Fruit fly (Drosophila melanogaster) whole organism, prepupa: Measurements from ENCODE around the gene tex.

Source experiments
- Blimp-1 ChIP-seq: fragments of 200-800 bp; sonication (Bioruptor generic); optimal IDR thresholded peaks from 3 replicates; lab custom pipeline; 2017; ENCODE audit warnings: missing biosample characterization, missing genetic modification characterization, mild to moderate bottlenecking, moderate library complexity, missing genetic modification reagents
- CG10669 ChIP-seq: fragments of 200-800 bp; sonication (Bioruptor generic); optimal IDR thresholded peaks from 3 replicates; lab custom pipeline; 2018; ENCODE audit warnings: missing biosample characterization, mild to moderate bottlenecking, missing genetic modification characterization, moderate library complexity
- CG11294 ChIP-seq: fragments of 200-800 bp; sonication (Bioruptor generic); IDR thresholded peaks from 2 replicates; pipeline ENCODE4 v1.3.6; 2022; ENCODE audit warnings: missing biosample characterization, missing genetic modification characterization
- CG11762 ChIP-seq: fragments of 200-800 bp; sonication (Bioruptor generic); optimal IDR thresholded peaks from 3 replicates; lab custom pipeline; 2016; ENCODE audit warnings: missing biosample characterization, missing genetic modification characterization; ENCODE audit not compliant: insufficient read depth
- CG11902 ChIP-seq: fragments of 200-800 bp; sonication (Bioruptor generic); optimal IDR thresholded peaks from 3 replicates; lab custom pipeline; 2016; ENCODE audit warnings: missing biosample characterization, missing genetic modification characterization
- CG15336 ChIP-seq: fragments of 200-800 bp; sonication (Bioruptor generic); IDR thresholded peaks from 2 replicates; pipeline ENCODE4 v1.3.6; 2022; ENCODE audit warnings: missing biosample characterization, missing genetic modification characterization
- CG1621 ChIP-seq: fragments of 200-800 bp; sonication (Bioruptor generic); optimal IDR thresholded peaks from 3 replicates; lab custom pipeline; 2018; ENCODE audit warnings: missing biosample characterization, mild to moderate bottlenecking, missing genetic modification characterization
- CG31627 ChIP-seq: fragments of 200-800 bp; sonication (Bioruptor generic); optimal IDR thresholded peaks from 3 replicates; lab custom pipeline; 2016; ENCODE audit warnings: missing biosample characterization, missing genetic modification characterization
- CG32006 ChIP-seq: fragments of 200-800 bp; sonication (Bioruptor generic); optimal IDR thresholded peaks from 3 replicates; lab custom pipeline; 2017; ENCODE audit warnings: missing biosample characterization, mild to moderate bottlenecking, missing genetic modification characterization
- CG34406 ChIP-seq: fragments of 200-800 bp; sonication (Bioruptor generic); optimal IDR thresholded peaks from 3 replicates; lab custom pipeline; 2016; ENCODE audit warnings: missing biosample characterization, missing genetic modification characterization
- CG3919 ChIP-seq: fragments of 200-800 bp; sonication (Bioruptor generic); optimal IDR thresholded peaks from 3 replicates; lab custom pipeline; 2016; ENCODE audit warnings: missing biosample characterization, missing genetic modification characterization
- CG4318 ChIP-seq: fragments of 200-800 bp; sonication (Bioruptor generic); optimal IDR thresholded peaks from 3 replicates; lab custom pipeline; 2017; ENCODE audit warnings: missing biosample characterization, mild to moderate bottlenecking, missing genetic modification characterization
- CG6163 ChIP-seq: fragments of 200-800 bp; sonication (Bioruptor generic); IDR thresholded peaks from 3 replicates; pipeline ENCODE4 v1.3.6; 2022; ENCODE audit warnings: missing biosample characterization, missing genetic modification characterization
- CG6276 ChIP-seq: fragments of 200-800 bp; sonication (Bioruptor generic); optimal IDR thresholded peaks from 2 replicates; lab custom pipeline; 2017; ENCODE audit warnings: missing biosample characterization, mild to moderate bottlenecking, missing genetic modification characterization
- CG6808 ChIP-seq: fragments of 200-800 bp; sonication (Bioruptor generic); optimal IDR thresholded peaks from 3 replicates; lab custom pipeline; 2017; ENCODE audit warnings: missing biosample characterization, missing genetic modification characterization, mild to moderate bottlenecking, moderate library complexity, missing genetic modification reagents
- CG6854 ChIP-seq: fragments of 200-800 bp; sonication (Bioruptor generic); optimal IDR thresholded peaks from 2 replicates; lab custom pipeline; 2017; ENCODE audit warnings: missing biosample characterization, mild to moderate bottlenecking, missing genetic modification characterization
- CG7368 ChIP-seq: fragments of 200-800 bp; sonication (Bioruptor generic); optimal IDR thresholded peaks from 3 replicates; lab custom pipeline; 2016; ENCODE audit warnings: missing biosample characterization, missing genetic modification characterization
- CG8119 ChIP-seq: fragments of 200-800 bp; sonication (Bioruptor generic); IDR thresholded peaks from 3 replicates; pipeline ENCODE4 v1.3.6; 2022; ENCODE audit warnings: missing biosample characterization, missing genetic modification characterization
- CG9139 ChIP-seq: fragments of 200-800 bp; sonication (Bioruptor generic); optimal IDR thresholded peaks from 3 replicates; lab custom pipeline; 2017; ENCODE audit warnings: missing biosample characterization, mild to moderate bottlenecking, missing genetic modification characterization
- Eip75B ChIP-seq: fragments of 200-800 bp; sonication (Bioruptor generic); optimal IDR thresholded peaks from 3 replicates; lab custom pipeline; 2016; ENCODE audit warnings: missing biosample characterization, missing genetic modification characterization
- Eip78C ChIP-seq: fragments of 200-800 bp; sonication (Bioruptor generic); peaks from one replicate; lab custom pipeline; 2016; ENCODE audit warnings: missing biosample characterization, missing genetic modification characterization
- Eip93F ChIP-seq: fragments of 200-800 bp; sonication (Bioruptor generic); optimal IDR thresholded peaks from 2 replicates; lab custom pipeline; 2016; ENCODE audit warnings: missing biosample characterization, mild to moderate bottlenecking, missing genetic modification characterization
- Ets21C ChIP-seq: fragments of 200-800 bp; sonication (Bioruptor generic); optimal IDR thresholded peaks from 3 replicates; lab custom pipeline; 2016; ENCODE audit warnings: missing biosample characterization, missing genetic modification characterization
- Gug ChIP-seq: fragments of 200-800 bp; sonication (Bioruptor generic); IDR thresholded peaks from 2 replicates; pipeline ENCODE4 v1.3.6; 2022; ENCODE audit warnings: missing biosample characterization, missing genetic modification characterization
- Hr38 ChIP-seq: sonication (Bioruptor generic); optimal IDR thresholded peaks from 2 replicates; lab custom pipeline; 2016; ENCODE audit warnings: missing biosample characterization, missing genetic modification characterization
- Hr39 ChIP-seq: fragments of 200-800 bp; sonication (Bioruptor generic); optimal IDR thresholded peaks from 2 replicates; lab custom pipeline; 2016; ENCODE audit warnings: missing biosample characterization, missing genetic modification characterization
- Hr4 ChIP-seq: fragments of 200-800 bp; sonication (Bioruptor generic); optimal IDR thresholded peaks from 3 replicates; lab custom pipeline; 2016; ENCODE audit warnings: missing biosample characterization, missing genetic modification characterization
- Met ChIP-seq: fragments of 200-800 bp; sonication (Bioruptor generic); optimal IDR thresholded peaks from 3 replicates; lab custom pipeline; 2016; ENCODE audit warnings: missing biosample characterization, missing genetic modification characterization
- OdsH ChIP-seq: fragments of 200-800 bp; sonication (Bioruptor generic); optimal IDR thresholded peaks from 3 replicates; lab custom pipeline; 2016; ENCODE audit warnings: missing biosample characterization, missing genetic modification characterization
- Smox ChIP-seq: fragments of 200-800 bp; sonication (Bioruptor generic); optimal IDR thresholded peaks from 3 replicates; lab custom pipeline; 2016; ENCODE audit warnings: missing biosample characterization, missing genetic modification characterization
- Sox102F ChIP-seq: fragments of 200-800 bp; sonication (Bioruptor generic); optimal IDR thresholded peaks from 2 replicates; lab custom pipeline; 2016; ENCODE audit warnings: missing biosample characterization, mild to moderate bottlenecking, missing genetic modification characterization
- Sox14 ChIP-seq: fragments of 200-800 bp; sonication (Bioruptor generic); optimal IDR thresholded peaks from 3 replicates; lab custom pipeline; 2016; ENCODE audit warnings: missing biosample characterization, missing genetic modification characterization
- achi ChIP-seq: fragments of 200-800 bp; sonication (Bioruptor generic); optimal IDR thresholded peaks from 3 replicates; lab custom pipeline; 2016; ENCODE audit warnings: missing biosample characterization, missing genetic modification characterization
- acj6 ChIP-seq: fragments of 200-800 bp; sonication (Bioruptor generic); optimal IDR thresholded peaks from 3 replicates; lab custom pipeline; 2016; ENCODE audit warnings: missing biosample characterization, missing genetic modification characterization
- dac ChIP-seq: fragments of 200-800 bp; sonication (Bioruptor generic); optimal IDR thresholded peaks from 2 replicates; lab custom pipeline; 2017; ENCODE audit warnings: missing biosample characterization, mild to moderate bottlenecking, missing genetic modification characterization
- dsx ChIP-seq: fragments of 200-800 bp; optimal IDR thresholded peaks from 3 replicates; lab custom pipeline; 2019; ENCODE audit warnings: missing biosample characterization, mild to moderate bottlenecking, missing genetic modification characterization, moderate library complexity; ENCODE audit not compliant: poor library complexity, severe bottlenecking
- fd85E ChIP-seq: fragments of 200-800 bp; sonication (Bioruptor generic); optimal IDR thresholded peaks from 3 replicates; lab custom pipeline; 2016; ENCODE audit warnings: missing biosample characterization, missing genetic modification characterization
- fkh ChIP-seq: fragments of 200-800 bp; sonication (Bioruptor generic); optimal IDR thresholded peaks from 3 replicates; lab custom pipeline; 2017; ENCODE audit warnings: missing biosample characterization, mild to moderate bottlenecking, missing genetic modification characterization, moderate library complexity
- net ChIP-seq: fragments of 200-800 bp; sonication (Bioruptor generic); optimal IDR thresholded peaks from 3 replicates; lab custom pipeline; 2016; ENCODE audit warnings: missing biosample characterization, missing genetic modification characterization
- pdm3 ChIP-seq: fragments of 200-800 bp; sonication (Bioruptor generic); optimal IDR thresholded peaks from 3 replicates; lab custom pipeline; 2016; ENCODE audit warnings: missing biosample characterization, missing genetic modification characterization
- salr ChIP-seq, 2 experiments: fragments of 200-800 bp; sonication (Bioruptor generic); optimal IDR thresholded peaks; 3 replicates each; lab custom pipeline; 2016 to 2018; ENCODE audit warnings: missing biosample characterization in 2 of 2, missing genetic modification characterization in 2 of 2, mild to moderate bottlenecking in 1 of 2
- spab ChIP-seq: fragments of 200-800 bp; sonication (Bioruptor generic); optimal IDR thresholded peaks from 2 replicates; lab custom pipeline; 2017; ENCODE audit warnings: missing biosample characterization, mild to moderate bottlenecking, missing genetic modification characterization, missing genetic modification reagents
- ss ChIP-seq, 2 experiments: fragments of 200-800 bp; sonication (Bioruptor generic); optimal IDR thresholded peaks; 2 replicates in 1 of 2; 3 replicates in 1 of 2; lab custom pipeline; 2017 to 2018; ENCODE audit warnings: mild to moderate bottlenecking in 2 of 2, missing biosample characterization in 2 of 2, missing genetic modification characterization in 2 of 2, moderate library complexity in 1 of 2
- svp ChIP-seq: fragments of 200-800 bp; sonication (Bioruptor generic); peaks from one replicate; lab custom pipeline; 2016; ENCODE audit warnings: missing biosample characterization, missing genetic modification characterization
- topi ChIP-seq: fragments of 200-800 bp; sonication (Bioruptor generic); optimal IDR thresholded peaks from 3 replicates; lab custom pipeline; 2016; ENCODE audit warnings: missing biosample characterization, missing genetic modification characterization
- vri ChIP-seq: fragments of 200-800 bp; sonication (Bioruptor generic); optimal IDR thresholded peaks from 3 replicates; lab custom pipeline; 2016; ENCODE audit warnings: missing biosample characterization, mild to moderate bottlenecking, missing genetic modification characterization

tex gene

DNA sequence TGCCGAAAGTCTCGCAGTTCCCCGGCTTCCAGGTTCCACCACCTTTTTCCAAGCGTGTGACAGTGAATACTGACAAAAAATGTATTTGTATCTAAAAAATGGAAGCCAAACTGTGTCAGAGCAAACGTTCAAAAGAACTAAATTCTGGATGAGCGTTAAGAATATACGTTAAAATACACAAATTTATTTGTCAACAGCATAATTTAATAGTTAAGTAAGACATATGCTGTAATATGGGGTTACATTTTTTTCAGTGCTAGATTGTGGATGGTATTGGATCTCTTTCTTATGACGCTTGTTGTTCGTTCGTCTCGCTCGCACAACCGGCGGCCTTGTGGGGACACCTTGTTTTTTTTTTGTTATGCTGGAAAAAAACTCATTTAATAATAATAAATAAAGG, 47.1 kb upstream of the tex start (continued):
- TF ChIP-seq achi (peak; percentile 87), Hr4 (GFP tag; lab: Kevin White, UChicago) (peak; percentile 91), Hr38 (GFP tag; lab: Kevin White, UChicago) (no peak), Sox14 (GFP tag; lab: Kevin White, UChicago) (peak; percentile 88), CG3919 (GFP tag; lab: Kevin White, UChicago) (peak; percentile 92), CG32006 (GFP tag; lab: Kevin White, UChicago) (peak; percentile 85), CG6854 (GFP tag; lab: Kevin White, UChicago) (peak; percentile 28), dsx (GFP tag; lab: Kevin White, UChicago) (peak; percentile 75), Sox102F (GFP tag; lab: Kevin White, UChicago) (peak; percentile 82), CG9139 (peak; percentile 58), Met (GFP tag; lab: Kevin White, UChicago) (peak; percentile 75), fkh (GFP tag; lab: Kevin White, UChicago) (peak; percentile 76), CG7368 (GFP tag; lab: Kevin White, UChicago) (peak; percentile 85), net (peak; percentile 48), acj6 (peak; percentile 90), spab (GFP tag; lab: Kevin White, UChicago) (peak; percentile 72), Eip78C (GFP tag; lab: Kevin White, UChicago) (peak; percentile 97), Eip93F (GFP tag; lab: Kevin White, UChicago) (no peak), svp (peak; percentile 90), Ets21C (GFP tag; lab: Kevin White, UChicago) (peak; percentile 71), Smox (GFP tag; lab: Kevin White, UChicago) (peak; percentile 73), CG11902 (GFP tag; lab: Kevin White, UChicago) (peak; percentile 79), CG1621 (tag; lab: Kevin White, UChicago) (peak; percentile 86), ss (GFP tag; optimal IDR thresholded peaks at IDR 0.05; lab: Kevin White, UChicago) (peak; percentile 46 to 89), dac (peak; percentile 62), CG11294 (GFP tag; lab: Robert Waterston, UW) (peak; percentile 82), CG11762 (GFP tag; lab: Kevin White, UChicago) (peak; percentile 89), CG8119 (peak; percentile 88), Blimp-1 (GFP tag; lab: Kevin White, UChicago) (no peak), CG6276 (GFP tag; lab: Kevin White, UChicago) (peak; percentile 77), Hr39 (GFP tag; lab: Kevin White, UChicago) (peak; percentile 83), Gug (GFP tag; lab: Robert Waterston, UW) (peak; percentile 77), CG6808 (GFP tag; lab: Kevin White, UChicago) (peak; percentile 67), salr (GFP tag; optimal IDR thresholded peaks at IDR 0.05; lab: Kevin White, UChicago) (peak; percentile 69 to 85), OdsH (peak; percentile 90), pdm3 (GFP tag; lab: Kevin White, UChicago) (peak; percentile 87), CG15336 (GFP tag; lab: Robert Waterston, UW) (peak; percentile 92)

DNA sequence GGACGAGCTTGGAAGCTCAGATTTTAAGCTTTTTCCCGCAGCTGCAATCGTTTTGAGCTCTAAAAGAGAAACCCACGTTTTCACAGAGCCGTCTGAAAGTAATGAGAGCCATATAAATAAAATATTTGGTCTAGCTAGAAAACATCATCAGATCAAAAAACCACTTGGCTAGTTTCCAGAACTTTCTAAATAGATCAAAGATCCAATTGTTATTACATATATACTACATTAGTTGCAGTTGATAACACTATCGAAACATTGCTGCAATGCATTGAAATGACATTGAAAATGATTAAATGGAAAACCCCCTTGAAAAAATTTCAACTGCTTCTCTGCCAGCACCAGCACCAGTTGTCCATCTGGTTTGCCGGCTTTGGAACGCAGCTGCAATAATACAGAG, 46.5 kb upstream of the tex start:
- TF ChIP-seq dsx (GFP tag; lab: Kevin White, UChicago) (peak; percentile 70), CG31627 (GFP tag; lab: Kevin White, UChicago) (peak; percentile 69), CG8119 (peak; percentile 97), CG10669 (GFP tag; lab: Kevin White, UChicago) (peak; percentile 78), CG32006 (GFP tag; lab: Kevin White, UChicago) (peak; percentile 93), fd85E (GFP tag; lab: Kevin White, UChicago) (peak; percentile 74), CG7368 (GFP tag; lab: Kevin White, UChicago) (peak; percentile 89), pdm3 (GFP tag; lab: Kevin White, UChicago) (peak; percentile 95), dac (peak; percentile 90), CG3919 (GFP tag; lab: Kevin White, UChicago) (peak; percentile 86), net (peak; percentile 95), Sox102F (GFP tag; lab: Kevin White, UChicago) (peak; percentile 66), Hr39 (GFP tag; lab: Kevin White, UChicago) (peak; percentile 65), Eip78C (GFP tag; lab: Kevin White, UChicago) (peak; percentile 99), CG11762 (GFP tag; lab: Kevin White, UChicago) (peak; percentile 93), salr (GFP tag; optimal IDR thresholded peaks at IDR 0.05; lab: Kevin White, UChicago) (peak; percentile 56 to 60), svp (no peak), CG4318 (GFP tag; lab: Kevin White, UChicago) (peak; percentile 95), Gug (GFP tag; lab: Robert Waterston, UW) (peak; percentile 92), CG6276 (GFP tag; lab: Kevin White, UChicago) (peak; percentile 93), Eip75B (GFP tag; lab: Kevin White, UChicago) (peak; percentile 86), Eip93F (GFP tag; lab: Kevin White, UChicago) (no peak), Hr4 (GFP tag; lab: Kevin White, UChicago) (peak; percentile 97), CG9139 (no peak), topi (GFP tag; lab: Kevin White, UChicago) (peak; percentile 73), CG34406 (GFP tag; lab: Kevin White, UChicago) (peak; percentile 87), CG6163 (GFP tag; lab: Robert Waterston, UW) (peak; percentile 91), CG11294 (GFP tag; lab: Robert Waterston, UW) (peak; percentile 90), Hr38 (GFP tag; lab: Kevin White, UChicago) (peak; percentile 27), acj6 (peak; percentile 89), Met (GFP tag; lab: Kevin White, UChicago) (peak; percentile 37), vri (GFP tag; lab: Kevin White, UChicago) (no peak)
